Worm (Caenorhabditis elegans) whole organism, young adult: ENCODE data around the gene F38A1.6.

Experiments used
- B0261.1 ChIP-seq: sonication (generic microtip); optimal IDR thresholded peaks from 2 replicates; lab custom pipeline; 2016; ENCODE audit warnings: mild to moderate bottlenecking, missing genetic modification characterization, moderate library complexity, missing compliant biosample characterization
- B0336.3 ChIP-seq: fragments of 200-800 bp; sonication (Bioruptor generic); IDR thresholded peaks from 2 replicates; pipeline ENCODE4 v1.3.6; 2022; ENCODE audit warnings: missing genetic modification characterization, missing compliant biosample characterization
- F10E7.11 ChIP-seq: sonication (generic microtip); optimal IDR thresholded peaks from 2 replicates; lab custom pipeline; 2017; ENCODE audit warnings: mild to moderate bottlenecking, missing genetic modification characterization, moderate library complexity, missing compliant biosample characterization
- F22D6.2 ChIP-seq: sonication (generic microtip); optimal IDR thresholded peaks from 2 replicates; lab custom pipeline; 2016; ENCODE audit warnings: mild to moderate bottlenecking, missing genetic modification characterization, missing compliant biosample characterization
- F23B12.7 ChIP-seq: sonication (generic microtip); optimal IDR thresholded peaks from 2 replicates; lab custom pipeline; 2017; ENCODE audit warnings: missing genetic modification characterization, mild to moderate bottlenecking, missing compliant biosample characterization, antibody characterized with exemption, moderate library complexity; ENCODE audit not compliant: insufficient read depth
- F49E8.2 ChIP-seq: sonication (generic microtip); optimal IDR thresholded peaks from 3 replicates; lab custom pipeline; 2017; ENCODE audit warnings: missing genetic modification characterization, mild to moderate bottlenecking, missing compliant biosample characterization, antibody characterized with exemption, moderate library complexity; ENCODE audit not compliant: insufficient read depth
- F52B5.7 ChIP-seq: sonication (generic microtip); optimal IDR thresholded peaks from 2 replicates; lab custom pipeline; 2016; ENCODE audit warnings: mild to moderate bottlenecking, missing genetic modification characterization, missing compliant biosample characterization
- F57C9.4 ChIP-seq: sonication (generic microtip); optimal IDR thresholded peaks from 2 replicates; lab custom pipeline; 2017; ENCODE audit warnings: mild to moderate bottlenecking, missing genetic modification characterization, missing compliant biosample characterization
- K11D2.4 ChIP-seq: fragments of 200-800 bp; sonication (Bioruptor generic); IDR thresholded peaks from 2 replicates; pipeline ENCODE4 v1.3.6; 2022; ENCODE audit warnings: missing genetic modification reagents, missing genetic modification characterization, missing compliant biosample characterization
- ZK185.1 ChIP-seq: sonication (generic microtip); optimal IDR thresholded peaks from 2 replicates; lab custom pipeline; 2016; ENCODE audit warnings: mild to moderate bottlenecking, missing genetic modification characterization, missing compliant biosample characterization; ENCODE audit not compliant: poor library complexity, severe bottlenecking
- aptf-3 ChIP-seq: fragments of 200-800 bp; sonication (Bioruptor generic); IDR thresholded peaks from 2 replicates; pipeline ENCODE4 v1.3.6; 2022; ENCODE audit warnings: missing genetic modification characterization, missing compliant biosample characterization
- attf-6 ChIP-seq: fragments of 200-800 bp; sonication (Bioruptor generic); IDR thresholded peaks from 2 replicates; pipeline ENCODE4 v1.3.6; 2022; ENCODE audit warnings: missing genetic modification reagents, missing genetic modification characterization, missing compliant biosample characterization
- ccch-3 ChIP-seq: fragments of 200-800 bp; sonication (Bioruptor generic); optimal IDR thresholded peaks from 2 replicates; lab custom pipeline; 2018; ENCODE audit warnings: mild to moderate bottlenecking, missing genetic modification characterization, missing compliant biosample characterization
- ceh-27 ChIP-seq: fragments of 200-800 bp; sonication (Bioruptor generic); optimal IDR thresholded peaks from 2 replicates; lab custom pipeline; 2018; ENCODE audit warnings: mild to moderate bottlenecking, missing genetic modification characterization, moderate library complexity, missing compliant biosample characterization
- ceh-58 ChIP-seq: fragments of 200-800 bp; sonication (Bioruptor generic); IDR thresholded peaks from 2 replicates; pipeline ENCODE4 v1.3.6; 2022; ENCODE audit warnings: missing genetic modification characterization, missing compliant biosample characterization
- chd-7 ChIP-seq: sonication (generic microtip); optimal IDR thresholded peaks from 2 replicates; lab custom pipeline; 2016; ENCODE audit warnings: mild to moderate bottlenecking, missing genetic modification characterization, moderate library complexity, missing compliant biosample characterization
- die-1 ChIP-seq: sonication (generic microtip); optimal IDR thresholded peaks from 2 replicates; lab custom pipeline; 2016; ENCODE audit warnings: missing genotype, mild to moderate bottlenecking, missing genetic modification characterization, missing compliant biosample characterization
- dox-1 ChIP-seq: fragments of 200-800 bp; sonication (Bioruptor generic); IDR thresholded peaks from 2 replicates; pipeline ENCODE4 v1.3.6; 2022; ENCODE audit warnings: missing genetic modification reagents, missing genetic modification characterization, missing compliant biosample characterization
- efl-1 ChIP-seq: fragments of 150-350 bp; optimal IDR thresholded peaks from 2 replicates; lab custom pipeline; 2014; ENCODE audit warnings: missing biosample characterization, missing genetic modification reagents, missing genetic modification characterization
- egrh-3 ChIP-seq: fragments of 200-800 bp; sonication (Bioruptor generic); IDR thresholded peaks from 2 replicates; pipeline ENCODE4 v1.3.6; 2022; ENCODE audit warnings: missing genetic modification reagents, missing genetic modification characterization, missing compliant biosample characterization
- fkh-3 ChIP-seq: sonication (generic microtip); optimal IDR thresholded peaks from 2 replicates; lab custom pipeline; 2016; ENCODE audit warnings: mild to moderate bottlenecking, missing genetic modification characterization, missing compliant biosample characterization
- gei-17 ChIP-seq: fragments of 200-800 bp; sonication (Bioruptor generic); optimal IDR thresholded peaks from 2 replicates; lab custom pipeline; 2018; ENCODE audit warnings: mild to moderate bottlenecking, missing genetic modification characterization, missing compliant biosample characterization
- hrde-1 ChIP-seq: sonication (generic microtip); optimal IDR thresholded peaks from 2 replicates; lab custom pipeline; 2016; ENCODE audit warnings: missing genetic modification characterization, mild to moderate bottlenecking, missing compliant biosample characterization, moderate library complexity, missing genotype, missing genetic modification reagents, borderline replicate concordance
- hsf-1 ChIP-seq: fragments of 200-800 bp; sonication (Bioruptor generic); IDR thresholded peaks from 2 replicates; pipeline ENCODE4 v1.3.6; 2022; ENCODE audit warnings: missing genetic modification reagents, missing genetic modification characterization, missing compliant biosample characterization
- lin-26 ChIP-seq: fragments of 200-800 bp; sonication (Bioruptor generic); IDR thresholded peaks from 2 replicates; pipeline ENCODE4 v1.3.6; 2022; ENCODE audit warnings: missing genetic modification reagents, missing genetic modification characterization, missing compliant biosample characterization
- lin-35 ChIP-seq, 3 experiments: fragments of 150-350 bp in 2 of 3; sonication (generic microtip) in 1 of 3; optimal IDR thresholded peaks; 2 replicates each; lab custom pipeline; 2014 to 2018; ENCODE audit warnings: missing biosample characterization in 3 of 3, missing genetic modification characterization in 3 of 3, missing genetic modification reagents in 3 of 3
- lin-54 ChIP-seq: fragments of 200-800 bp; sonication (Bioruptor generic); optimal IDR thresholded peaks from 2 replicates; lab custom pipeline; 2018; ENCODE audit warnings: mild to moderate bottlenecking, missing genetic modification characterization, missing compliant biosample characterization
- lsl-1 ChIP-seq: fragments of 200-800 bp; sonication (Bioruptor generic); optimal IDR thresholded peaks from 2 replicates; lab custom pipeline; 2018; ENCODE audit warnings: mild to moderate bottlenecking, missing genetic modification characterization, moderate library complexity, missing compliant biosample characterization
- lsy-27 ChIP-seq: sonication (generic microtip); optimal IDR thresholded peaks from 2 replicates; lab custom pipeline; 2017; ENCODE audit warnings: missing genetic modification characterization, mild to moderate bottlenecking, missing compliant biosample characterization, antibody characterized with exemption, missing genotype, borderline replicate concordance; ENCODE audit not compliant: insufficient read depth
- mcd-1 ChIP-seq: fragments of 200-800 bp; sonication (Bioruptor generic); IDR thresholded peaks from 2 replicates; pipeline ENCODE4 v1.3.6; 2022; ENCODE audit warnings: missing genetic modification reagents, missing genetic modification characterization, missing compliant biosample characterization
- nhr-120 ChIP-seq: fragments of 200-800 bp; sonication (Bioruptor generic); IDR thresholded peaks from 2 replicates; pipeline ENCODE4 v1.3.6; 2022; ENCODE audit warnings: missing genetic modification characterization, missing compliant biosample characterization
- nhr-80 ChIP-seq: sonication (generic microtip); optimal IDR thresholded peaks from 2 replicates; lab custom pipeline; 2016; ENCODE audit warnings: missing genetic modification characterization, missing compliant biosample characterization
- pha-4 ChIP-seq: fragments of 150-350 bp; sonication (generic microtip); optimal IDR thresholded peaks from 2 replicates; lab custom pipeline; 2014; ENCODE audit warnings: missing biosample characterization, missing genetic modification reagents, missing genetic modification characterization
- repo-1 ChIP-seq: sonication (generic microtip); optimal IDR thresholded peaks from 2 replicates; lab custom pipeline; 2017; ENCODE audit warnings: mild to moderate bottlenecking, missing genetic modification characterization, missing compliant biosample characterization
- sea-2 ChIP-seq: fragments of 200-800 bp; sonication (Bioruptor generic); IDR thresholded peaks from 2 replicates; pipeline ENCODE4 v1.3.6; 2022; ENCODE audit warnings: missing genetic modification characterization, missing compliant biosample characterization
- snpc-3.4 ChIP-seq: sonication (generic microtip); optimal IDR thresholded peaks from 2 replicates; lab custom pipeline; 2017; ENCODE audit warnings: missing genetic modification characterization, mild to moderate bottlenecking, missing compliant biosample characterization, antibody characterized with exemption, moderate library complexity, missing genotype, missing genetic modification reagents
- tbp1 ChIP-seq: fragments of 200-800 bp; sonication (Bioruptor generic); optimal IDR thresholded peaks from 2 replicates; lab custom pipeline; 2018; ENCODE audit warnings: mild to moderate bottlenecking, missing genetic modification characterization, missing compliant biosample characterization
- tbx-9 ChIP-seq: sonication (generic microtip); optimal IDR thresholded peaks from 2 replicates; lab custom pipeline; 2016; ENCODE audit warnings: borderline replicate concordance, missing genetic modification characterization, inconsistent platforms, missing compliant biosample characterization
- xnd-1 ChIP-seq: sonication (generic microtip); optimal IDR thresholded peaks from 2 replicates; lab custom pipeline; 2016; ENCODE audit warnings: missing genotype, missing genetic modification reagents, missing genetic modification characterization, missing compliant biosample characterization
- zfh-2 ChIP-seq: fragments of 200-800 bp; sonication (Bioruptor generic); conservative IDR thresholded peaks from 2 replicates; pipeline ENCODE4 v1.3.6; 2022; ENCODE audit warnings: missing genetic modification reagents, missing genetic modification characterization, missing compliant biosample characterization
- zim-3 ChIP-seq: sonication (generic microtip); optimal IDR thresholded peaks from 2 replicates; lab custom pipeline; 2017; ENCODE audit warnings: mild to moderate bottlenecking, missing genetic modification characterization, moderate library complexity, missing compliant biosample characterization
- ztf-26 ChIP-seq: sonication (generic microtip); optimal IDR thresholded peaks from 2 replicates; lab custom pipeline; 2017; ENCODE audit warnings: missing genetic modification characterization, missing compliant biosample characterization
- ztf-3 ChIP-seq: fragments of 200-800 bp; sonication (Bioruptor generic); optimal IDR thresholded peaks from 2 replicates; lab custom pipeline; 2018; ENCODE audit warnings: mild to moderate bottlenecking, missing genetic modification characterization, missing compliant biosample characterization

F38A1.6 gene

ce11 chrIV:1264928-1265327 lies 13.3 kb downstream of the F38A1.6 start, which contains the start of gene F38A1.13:
F38A1.13 (plus strand) TSS chrIV:1265228.
- TF ChIP-seq aptf-3 (GFP tag; lab: Robert Waterston, UW), result no peak
- no peak for TF ChIP-seq lsl-1 (GFP tag; lab: Kevin White, UChicago)
- TF ChIP-seq gei-17, result no peak
- TF ChIP-seq snpc-3.4 (tag; lab: Kevin White, UChicago), result no peak
- TF ChIP-seq lin-26 (GFP tag; lab: Robert Waterston, UW), result no peak
- TF ChIP-seq tbp1, result no peak
- TF ChIP-seq tbx-9 (tag; lab: Kevin White, UChicago), result no peak
- TF ChIP-seq sea-2 (GFP tag; lab: Robert Waterston, UW), result no peak
- TF ChIP-seq ceh-27 (GFP tag; lab: Kevin White, UChicago), result no peak
- TF ChIP-seq hsf-1, result no peak
- no peak for TF ChIP-seq lsy-27 (tag; lab: Kevin White, UChicago)
- no peak for TF ChIP-seq zfh-2 (GFP tag; lab: Robert Waterston, UW)
- no peak for TF ChIP-seq B0261.1
- TF ChIP-seq fkh-3 (tag; lab: Kevin White, UChicago), result no peak
- TF ChIP-seq ztf-26 (tag; lab: Kevin White, UChicago), result no peak
- TF ChIP-seq, all 124 proteins: peak for 0

- TF ChIP-seq lin-35 (GFP tag; optimal IDR thresholded peaks at IDR 0.05; lab: Kevin White, UChicago) (no peak), nhr-80 (tag; lab: Kevin White, UChicago) (peak; percentile 82)
- TF ChIP-seq, all 124 proteins: peak for 1
Observed at ce11 chrIV:1266138-1266537, 14.5 kb downstream of the F38A1.6 start.

ce11 chrIV:1266724-1267123 lies 15.1 kb downstream of the F38A1.6 start, which contains the start of gene clec-170:
clec-170 (plus strand) TSS chrIV:1266866.
- no peak for TF ChIP-seq dox-1
- no peak for TF ChIP-seq chd-7 (tag; lab: Kevin White, UChicago)
- TF ChIP-seq ZK185.1, result no peak
- TF ChIP-seq nhr-120 (GFP tag; lab: Robert Waterston, UW), result no peak
- TF ChIP-seq F49E8.2 (tag; lab: Kevin White, UChicago), result no peak
- TF ChIP-seq F22D6.2 (tag; lab: Kevin White, UChicago), result no peak
- TF ChIP-seq ztf-26 (tag; lab: Kevin White, UChicago), result no peak

- TF ChIP-seq hrde-1 (tag; lab: Kevin White, UChicago) (no peak), ztf-3 (GFP tag; lab: Kevin White, UChicago) (no peak), xnd-1 (tag; lab: Kevin White, UChicago) (no peak), ztf-26 (tag; lab: Kevin White, UChicago) (no peak), egrh-3 (no peak; the same call in 1 of the 2 replicates), efl-1 (GFP tag; lab: Kevin White, UChicago) (peak; percentile 52), lin-54 (GFP tag; lab: Kevin White, UChicago) (peak; percentile 79), die-1 (tag; lab: Kevin White, UChicago) (no peak), pha-4 (tag; lab: Kevin White, UChicago) (peak; percentile 43), repo-1 (tag; lab: Kevin White, UChicago) (no peak), F10E7.11 (tag; lab: Kevin White, UChicago) (no peak), F52B5.7 (no peak), F57C9.4 (tag; lab: Kevin White, UChicago) (no peak), mcd-1 (GFP tag; lab: Robert Waterston, UW) (peak; percentile 72), ceh-58 (GFP tag; lab: Robert Waterston, UW) (no peak), F23B12.7 (tag; lab: Kevin White, UChicago) (peak; percentile 19), attf-6 (no peak), zim-3 (tag; lab: Kevin White, UChicago) (no peak), B0336.3 (GFP tag; lab: Robert Waterston, UW) (no peak), sea-2 (GFP tag; lab: Robert Waterston, UW) (no peak), ccch-3 (GFP tag; lab: Kevin White, UChicago) (no peak), F22D6.2 (tag; lab: Kevin White, UChicago) (no peak), lin-35 (GFP tag; optimal IDR thresholded peaks at IDR 0.05; lab: Kevin White, UChicago) (peak in 1 of 3 experiments; percentile 51), ceh-27 (GFP tag; lab: Kevin White, UChicago) (peak; percentile 9), K11D2.4 (GFP tag; lab: Robert Waterston, UW) (no peak), aptf-3 (GFP tag; lab: Robert Waterston, UW) (no peak)
Observed at ce11 chrIV:1274583-1274982, 22.9 kb downstream of the F38A1.6 start, which contains the start of gene C09E9.1. C09E9.1 (plus strand) TSS chrIV:1274868.
